Worm (Caenorhabditis elegans): ENCODE results near the gene ugt-53.

DNA sequence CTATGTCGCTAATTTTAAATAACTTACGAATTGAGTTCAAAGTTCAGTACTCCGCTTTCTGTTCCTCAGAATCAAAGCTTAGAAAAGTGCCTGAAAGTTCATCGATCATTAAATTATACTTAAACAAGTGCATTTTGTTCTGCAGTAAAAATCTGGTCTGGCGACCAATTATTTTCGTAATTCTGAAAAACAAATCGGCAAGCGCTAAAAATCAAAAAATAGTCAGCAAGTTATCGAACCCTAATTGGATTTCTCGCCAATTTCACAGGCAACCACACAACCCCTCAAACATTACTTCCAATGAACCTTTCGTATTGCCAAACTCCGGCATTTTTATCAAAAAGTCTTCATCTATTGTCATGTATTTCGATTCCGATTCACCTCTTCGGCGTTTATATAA lies 13.9 kb downstream of the ugt-53 start, which contains the start of gene srh-272:
- TF ChIP-seq nhr-77 (tag; optimal IDR thresholded peaks at IDR 0.05) (no peak), unc-62 (GFP tag; optimal IDR thresholded peaks at IDR 0.05) (no peak), ceh-82 (tag; optimal IDR thresholded peaks at IDR 0.05) (no peak), efl-1 (optimal IDR thresholded peaks at IDR 0.05) (no peak), efl-1 (GFP tag; optimal IDR thresholded peaks at IDR 0.05 in 1 of 2) (no peak), tbx-2 (tag; optimal IDR thresholded peaks at IDR 0.05) (no peak), snpc-4 (tag; optimal IDR thresholded peaks at IDR 0.05) (no peak), skn-1 (tag; optimal IDR thresholded peaks at IDR 0.05) (no peak)
